Fruit fly (Drosophila melanogaster) Kc167 (cell line): ENCODE results near the gene Vsx1.

Experiments
- Myc ChIP-seq: fragments of >200 bp; optimal IDR thresholded peaks from 2 replicates; lab custom pipeline; 2017; ENCODE audit warnings: missing external identifiers
- Sin3A ChIP-seq: fragments of >200 bp; optimal IDR thresholded peaks from 2 replicates; lab custom pipeline; 2018; ENCODE audit warnings: missing external identifiers
- h ChIP-seq: fragments of >200 bp; optimal IDR thresholded peaks from 3 replicates; lab custom pipeline; 2018; ENCODE audit warnings: missing external identifiers
- insv ChIP-seq: fragments of >200 bp; optimal IDR thresholded peaks from 3 replicates; lab custom pipeline; 2018; ENCODE audit warnings: missing external identifiers
- psq ChIP-seq: fragments of >200 bp; optimal IDR thresholded peaks from 2 replicates; lab custom pipeline; 2017; ENCODE audit warnings: missing external identifiers
- ttk ChIP-seq: sonication (Bioruptor generic); optimal IDR thresholded peaks from 2 replicates; lab custom pipeline; 2017; ENCODE audit warnings: missing external identifiers

Vsx1 gene

dm6 chrX:5639083-5639482, 45.0 kb downstream of the Vsx1 start:
- TF ChIP-seq insv (no peak), h (no peak), psq (lab: Kevin White, UChicago) (no peak), Sin3A (lab: Kevin White, UChicago) (no peak), ttk (lab: Kevin White, UChicago) (no peak), Myc (lab: Kevin White, UChicago) (no peak)

dm6 chrX:5646228-5646627, 52.2 kb downstream of the Vsx1 start:
- TF ChIP-seq insv (no peak), ttk (lab: Kevin White, UChicago) (no peak), Myc (lab: Kevin White, UChicago) (no peak), h (no peak), psq (lab: Kevin White, UChicago) (no peak), Sin3A (lab: Kevin White, UChicago) (no peak)

- TF ChIP-seq ttk (lab: Kevin White, UChicago) = no peak
These were observed 54.4 kb downstream of the Vsx1 start, which contains the start of gene OtopLa for dm6 chrX:5648437-5648959. TSS of gene OtopLa (minus strand) at chrX:5648487.

- TF ChIP-seq Sin3A (lab: Kevin White, UChicago) (no peak), psq (lab: Kevin White, UChicago) (no peak), h (no peak), Myc (lab: Kevin White, UChicago) (no peak), insv (no peak), ttk (lab: Kevin White, UChicago) (no peak)
These were observed 55.3 kb downstream of the Vsx1 start for dm6 chrX:5649387-5649786.

- no peak for TF ChIP-seq insv
- no peak for TF ChIP-seq Sin3A (lab: Kevin White, UChicago)
- no peak for TF ChIP-seq ttk (lab: Kevin White, UChicago)
- no peak for TF ChIP-seq h
These were observed 55.9 kb downstream of the Vsx1 start for dm6 chrX:5649998-5650397.

- TF ChIP-seq h (no peak), Myc (lab: Kevin White, UChicago) (no peak), Sin3A (lab: Kevin White, UChicago) (no peak), insv (no peak), psq (lab: Kevin White, UChicago) (no peak), ttk (lab: Kevin White, UChicago) (no peak)
These were observed 67.9 kb downstream of the Vsx1 start for dm6 chrX:5661971-5662370.
